Fruit fly (Drosophila melanogaster) whole organism, prepupa: Measurements from ENCODE around the gene CG16717.

Experiments
- CG10631 ChIP-seq: fragments of 200-800 bp; sonication (Bioruptor generic); optimal IDR thresholded peaks from 2 replicates; lab custom pipeline; 2016; ENCODE audit warnings: missing biosample characterization, missing genetic modification characterization
- OdsH ChIP-seq: fragments of 200-800 bp; sonication (Bioruptor generic); optimal IDR thresholded peaks from 3 replicates; lab custom pipeline; 2016; ENCODE audit warnings: missing biosample characterization, missing genetic modification characterization
- cyc ChIP-seq: fragments of 200-800 bp; sonication (Bioruptor generic); optimal IDR thresholded peaks from 3 replicates; lab custom pipeline; 2016; ENCODE audit warnings: missing biosample characterization, missing genetic modification characterization
- spab ChIP-seq: fragments of 200-800 bp; sonication (Bioruptor generic); optimal IDR thresholded peaks from 2 replicates; lab custom pipeline; 2017; ENCODE audit warnings: missing biosample characterization, mild to moderate bottlenecking, missing genetic modification characterization, missing genetic modification reagents

- TF ChIP-seq CG10631 (no peak), OdsH (GFP tag; lab: Kevin White, UChicago) (no peak), cyc (no peak), spab (GFP tag; lab: Kevin White, UChicago) (no peak)
These were observed 29.8 kb downstream of the CG16717 start for dm6 chr3L:9708797-9709196.
